Fruit fly (Drosophila melanogaster): ENCODE results near the gene Fpgs2.

The Fpgs2 gene

DNA sequence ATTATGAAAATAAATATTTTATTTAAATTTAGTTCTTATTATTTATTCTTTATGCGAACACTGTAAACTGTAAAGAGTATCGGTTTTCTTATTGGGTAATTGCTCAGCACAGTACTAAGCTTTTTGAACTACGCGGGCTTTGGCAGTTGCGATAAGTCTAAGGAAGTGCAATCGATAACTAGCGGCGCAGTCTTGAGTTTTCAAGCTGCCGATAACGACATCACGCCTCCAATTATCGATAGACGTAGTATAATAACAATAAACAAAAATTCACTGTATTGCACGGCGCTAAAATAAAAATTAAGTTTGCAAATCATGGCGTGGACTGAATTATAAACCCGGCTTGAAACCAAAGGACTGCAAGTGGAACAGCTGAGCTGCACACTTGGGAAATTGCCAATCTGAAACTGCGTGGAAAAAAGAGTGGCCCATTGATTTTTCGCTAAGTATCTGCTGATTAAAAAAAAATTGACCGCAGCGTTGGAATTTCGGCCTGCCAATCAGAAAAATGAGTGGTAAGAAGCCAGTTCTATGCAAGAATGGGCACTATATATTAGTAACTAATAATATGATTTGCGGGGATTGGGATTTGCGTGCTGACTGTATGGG is 46.5 kb downstream of the Fpgs2 start, which contains the start of gene Cep97 (continued):
- no peak for TF ChIP-seq Fer1 (GFP tag; optimal IDR thresholded peaks at IDR 0.05)
- TF ChIP-seq CG30020 (tag; optimal IDR thresholded peaks at IDR 0.05) = no peak
- no peak for TF ChIP-seq CG4820 (GFP tag; optimal IDR thresholded peaks at IDR 0.05)
- peak; percentile 37 for TF ChIP-seq CoRest (tag; optimal IDR thresholded peaks at IDR 0.05)
- no peak for TF ChIP-seq CG12769 (tag; optimal IDR thresholded peaks at IDR 0.05)
- no peak for TF ChIP-seq CG5245 (GFP tag; optimal IDR thresholded peaks at IDR 0.05)
- no peak for TF ChIP-seq CG7786 (GFP tag; optimal IDR thresholded peaks at IDR 0.05)
- no peak for TF ChIP-seq phol (tag; optimal IDR thresholded peaks at IDR 0.05)
- no peak for TF ChIP-seq CG6689 (GFP tag; IDR thresholded peaks at IDR 0.05)
- no peak for TF ChIP-seq chm (GFP tag; IDR thresholded peaks at IDR 0.05)
- no peak for TF ChIP-seq toy (GFP tag; IDR thresholded peaks at IDR 0.05)
- no peak for TF ChIP-seq ara (GFP tag; IDR thresholded peaks at IDR 0.05)
- peak; percentile 50 for TF ChIP-seq Sin3A (optimal IDR thresholded peaks at IDR 0.05)
- TF ChIP-seq ash1 (GFP tag; optimal IDR thresholded peaks at IDR 0.05) = no peak
- no peak for TF ChIP-seq sr (GFP tag; IDR thresholded peaks at IDR 0.05)
- TF ChIP-seq ro (GFP tag; IDR thresholded peaks at IDR 0.05) = no peak
- no peak for TF ChIP-seq CG10274 (GFP tag; optimal IDR thresholded peaks at IDR 0.05)
- no peak for TF ChIP-seq row (GFP tag; IDR thresholded peaks at IDR 0.05)
- TF ChIP-seq trem (tag; optimal IDR thresholded peaks at IDR 0.05) = peak; percentile 21
- no peak for TF ChIP-seq dimm (GFP tag; IDR thresholded peaks at IDR 0.05)
- TF ChIP-seq dmrt11E (tag; optimal IDR thresholded peaks at IDR 0.05) = no peak
- no peak for TF ChIP-seq shn (GFP tag; optimal IDR thresholded peaks at IDR 0.05)
- no peak for TF ChIP-seq CG1233 (GFP tag; optimal IDR thresholded peaks at IDR 0.05)
- TF ChIP-seq CG10366 (GFP tag; IDR thresholded peaks at IDR 0.05) = no peak
- TF ChIP-seq CG3407 (GFP tag; optimal IDR thresholded peaks at IDR 0.05) = no peak
- TF ChIP-seq gro (GFP tag; optimal IDR thresholded peaks at IDR 0.05) = no peak
- no peak for TF ChIP-seq CG3838 (GFP tag; optimal IDR thresholded peaks at IDR 0.05)
- TF ChIP-seq CG2712 (tag; optimal IDR thresholded peaks at IDR 0.05) = peak; percentile 23
- TF ChIP-seq CG2202 (tag; optimal IDR thresholded peaks at IDR 0.05) = no peak
- TF ChIP-seq CG1603 (tag; optimal IDR thresholded peaks at IDR 0.05) = peak; percentile 55
- no peak for TF ChIP-seq CG3726 (GFP tag; IDR thresholded peaks at IDR 0.05)
- peak; percentile 89 for TF ChIP-seq CG14860 (GFP tag; IDR thresholded peaks at IDR 0.05; ENCODE audit: partially characterized antibody)
- no peak for TF ChIP-seq CG8765 (GFP tag; IDR thresholded peaks at IDR 0.05)
- no peak for TF ChIP-seq Gsc (GFP tag; IDR thresholded peaks at IDR 0.05)
- TF ChIP-seq Fer2 (tag; optimal IDR thresholded peaks at IDR 0.05) = no peak
- TF ChIP-seq CG6254 (GFP tag; optimal IDR thresholded peaks at IDR 0.05) = no peak
- TF ChIP-seq CTCF (GFP tag; optimal IDR thresholded peaks at IDR 0.05) = no peak
- TF ChIP-seq Elba2 (GFP tag; optimal IDR thresholded peaks at IDR 0.05) = peak; percentile 65
- no peak for TF ChIP-seq ems (GFP tag; optimal IDR thresholded peaks at IDR 0.05)
- peak; percentile 29 for TF ChIP-seq CG10267 (tag; optimal IDR thresholded peaks at IDR 0.05)
- no peak for TF ChIP-seq ATbp (GFP tag; optimal IDR thresholded peaks at IDR 0.05)
- no peak for TF ChIP-seq Taf1 (GFP tag; IDR thresholded peaks at IDR 0.05)
- TF ChIP-seq CG13424 (tag; optimal IDR thresholded peaks at IDR 0.05) = no peak
- peak; percentile 48; the same call in 1 of the 2 replicates for TF ChIP-seq CG2129 (GFP tag; IDR thresholded peaks at IDR 0.05; ENCODE audit: partially characterized antibody)
- no peak for TF ChIP-seq CG8290 (GFP tag; optimal IDR thresholded peaks at IDR 0.05)
- TF ChIP-seq CG8290 (tag; optimal IDR thresholded peaks at IDR 0.05) = no peak
- peak; percentile 83 for TF ChIP-seq Dll (GFP tag; IDR thresholded peaks at IDR 0.05; ENCODE audit: partially characterized antibody)
- no peak for TF ChIP-seq CG1792 (GFP tag; optimal IDR thresholded peaks at IDR 0.05)
- no peak for TF ChIP-seq Mrtf (GFP tag; IDR thresholded peaks at IDR 0.05)
- TF ChIP-seq CG13775 (GFP tag; optimal IDR thresholded peaks at IDR 0.05) = no peak
- TF ChIP-seq fd3F (GFP tag; optimal IDR thresholded peaks at IDR 0.05) = no peak
- TF ChIP-seq CG10979 (tag; optimal IDR thresholded peaks at IDR 0.05) = no peak
- no peak for TF ChIP-seq Adf1 (GFP tag; IDR thresholded peaks at IDR 0.05)

Measured in whole organism, embryonic.